Worm (Caenorhabditis elegans): ENCODE measurements around the gene sru-6.
A peak's percentile ranks its signal among the peaks of the same experiment; 100 is the strongest.

Gene sru-6

ce11 chrIV:9525682-9526416 lies 35.4 kb downstream of the sru-6 start, which contains the start of gene elo-1:
elo-1 (plus strand) TSS chrIV:9526366.
- TF ChIP-seq snpc-1.3 (tag; optimal IDR thresholded peaks at IDR 0.05; ENCODE audit: insufficient read depth) (no peak), lag-1 (GFP tag; IDR thresholded peaks at IDR 0.05) (no peak), attf-6 (GFP tag; IDR thresholded peaks at IDR 0.05) (no peak), cebp-2 (GFP tag; IDR thresholded peaks at IDR 0.05) (no peak), ztf-6 (GFP tag; IDR thresholded peaks at IDR 0.05) (no peak), athp-1 (tag; optimal IDR thresholded peaks at IDR 0.05) (no peak), nfyb-1 (GFP tag; IDR thresholded peaks at IDR 0.05) (peak; percentile 62; the same call in 1 of the 2 replicates), mes-4 (tag; optimal IDR thresholded peaks at IDR 0.05) (no peak), pbrm-1 (GFP tag; IDR thresholded peaks at IDR 0.05) (no peak), B0336.3 (GFP tag; IDR thresholded peaks at IDR 0.05) (peak; percentile 44; the same call in 1 of the 2 replicates), F10E7.11 (tag; optimal IDR thresholded peaks at IDR 0.05) (no peak), ceh-79 (tag; optimal IDR thresholded peaks at IDR 0.05) (no peak), sdz-38 (tag; optimal IDR thresholded peaks at IDR 0.05) (no peak), tlf-1 (GFP tag; optimal IDR thresholded peaks at IDR 0.05) (no peak), hsf-1 (GFP tag; IDR thresholded peaks at IDR 0.05) (no peak), rcor-1 (GFP tag; IDR thresholded peaks at IDR 0.05) (no peak), T26A5.8 (tag; optimal IDR thresholded peaks at IDR 0.05) (no peak), zim-3 (tag; optimal IDR thresholded peaks at IDR 0.05) (no peak), lin-40 (tag; optimal IDR thresholded peaks at IDR 0.05) (peak; percentile 51), nhr-120 (GFP tag; IDR thresholded peaks at IDR 0.05) (no peak), akir-1 (GFP tag; optimal IDR thresholded peaks at IDR 0.05) (no peak), B0019.2 (GFP tag; conservative IDR thresholded peaks at IDR 0.05) (no peak), tbx-9 (tag; optimal IDR thresholded peaks at IDR 0.05; ENCODE audit: borderline replicate concordance) (no peak), dox-1 (GFP tag; IDR thresholded peaks at IDR 0.05) (peak; percentile 67), egl-18 (GFP tag; IDR thresholded peaks at IDR 0.05) (no peak), D2030.7 (GFP tag; IDR thresholded peaks at IDR 0.05) (no peak), K11D2.4 (GFP tag; IDR thresholded peaks at IDR 0.05) (no peak), F55B11.4 (tag; optimal IDR thresholded peaks at IDR 0.05; ENCODE audit: borderline replicate concordance, insufficient read depth) (no peak), him-1 (tag; optimal IDR thresholded peaks at IDR 0.05) (no peak), Y53F4B.3 (GFP tag; IDR thresholded peaks at IDR 0.05) (no peak), lin-54 (GFP tag; optimal IDR thresholded peaks at IDR 0.05) (peak; percentile 29), rpc-1 (optimal IDR thresholded peaks at IDR 0.05) (no peak), rpc-1 (tag; optimal IDR thresholded peaks at IDR 0.05) (no peak), ztf-22 (GFP tag; optimal IDR thresholded peaks at IDR 0.05) (peak; percentile 15), F39B2.1 (GFP tag; IDR thresholded peaks at IDR 0.05) (no peak), ekl-4 (GFP tag; IDR thresholded peaks at IDR 0.05) (no peak), lin-35 (GFP tag; optimal IDR thresholded peaks at IDR 0.05) (no peak), zfh-2 (GFP tag; conservative IDR thresholded peaks at IDR 0.05) (no peak), dpff-1 (tag; optimal IDR thresholded peaks at IDR 0.05) (no peak), ccch-3 (GFP tag; optimal IDR thresholded peaks at IDR 0.05) (no peak), madf-3 (GFP tag; IDR thresholded peaks at IDR 0.05) (no peak), lsy-27 (tag; optimal IDR thresholded peaks at IDR 0.05; ENCODE audit: borderline replicate concordance, insufficient read depth) (no peak), attf-3 (GFP tag; conservative IDR thresholded peaks at IDR 0.05) (no peak), ztf-28 (GFP tag; IDR thresholded peaks at IDR 0.05) (no peak), ZK185.1 (tag; optimal IDR thresholded peaks at IDR 0.05; ENCODE audit: poor library complexity, severe bottlenecking) (no peak), chd-7 (tag; optimal IDR thresholded peaks at IDR 0.05) (no peak), gei-17 (GFP tag; optimal IDR thresholded peaks at IDR 0.05) (no peak), F57A8.1 (GFP tag; optimal IDR thresholded peaks at IDR 0.05) (no peak)

Measured in whole organism, young adult.